Worm (Caenorhabditis elegans): Measurements from ENCODE around the gene W06H8.2.

The W06H8.2 gene

ce11 chrV:6248714-6249113 is 42.2 kb downstream of the W06H8.2 start:
- TF ChIP-seq ama-1 (optimal IDR thresholded peaks at IDR 0.05) (no peak), aly-2 (tag; optimal IDR thresholded peaks at IDR 0.05) (no peak), gmeb-1 (tag; optimal IDR thresholded peaks at IDR 0.05) (peak; percentile 41), crh-2 (tag; optimal IDR thresholded peaks at IDR 0.05) (peak; percentile 45), nhr-129 (tag; optimal IDR thresholded peaks at IDR 0.05) (peak; percentile 9), blmp-1 (tag; optimal IDR thresholded peaks at IDR 0.05; ENCODE audit: insufficient read depth) (peak; percentile 14), sma-9 (GFP tag; optimal IDR thresholded peaks at IDR 0.05) (peak; percentile 65), sma-9 (tag; optimal IDR thresholded peaks at IDR 0.05) (no peak), nhr-23 (tag; optimal IDR thresholded peaks at IDR 0.05) (no peak)

ce11 chrV:6249135-6249534 is 42.6 kb downstream of the W06H8.2 start:
- no peak for TF ChIP-seq elt-3 (tag; optimal IDR thresholded peaks at IDR 0.05)
- TF ChIP-seq ceh-16 (tag; optimal IDR thresholded peaks at IDR 0.05), result peak; percentile 59
- TF ChIP-seq sem-4 (tag; optimal IDR thresholded peaks at IDR 0.05), result no peak
- TF ChIP-seq fos-1 (tag; optimal IDR thresholded peaks at IDR 0.05), result no peak
- TF ChIP-seq nhr-77 (tag; optimal IDR thresholded peaks at IDR 0.05), result no peak
- no peak for TF ChIP-seq ztf-1 (GFP tag; conservative IDR thresholded peaks at IDR 0.05)
- peak; percentile 2 for TF ChIP-seq sma-9 (GFP tag; optimal IDR thresholded peaks at IDR 0.05)
- no peak for TF ChIP-seq sma-9 (tag; optimal IDR thresholded peaks at IDR 0.05)

- TF ChIP-seq fos-1 (tag; optimal IDR thresholded peaks at IDR 0.05) (peak; percentile 52), sma-9 (GFP tag; optimal IDR thresholded peaks at IDR 0.05) (peak; percentile 31), sma-9 (tag; optimal IDR thresholded peaks at IDR 0.05) (no peak), sma-3 (GFP tag; optimal IDR thresholded peaks at IDR 0.05) (no peak)
Measured at ce11 chrV:6250959-6251598, 44.5 kb downstream of the W06H8.2 start.

ce11 chrV:6253936-6254335 is 47.4 kb downstream of the W06H8.2 start:
- TF ChIP-seq elt-1 (tag; optimal IDR thresholded peaks at IDR 0.05), result peak; percentile 95
- TF ChIP-seq skn-1 (tag; optimal IDR thresholded peaks at IDR 0.05), result no peak
- TF ChIP-seq ceh-16 (tag; optimal IDR thresholded peaks at IDR 0.05), result peak; percentile 87
- TF ChIP-seq nhr-129 (tag; optimal IDR thresholded peaks at IDR 0.05), result no peak
- peak; percentile 92 for TF ChIP-seq sma-9 (GFP tag; optimal IDR thresholded peaks at IDR 0.05)
- TF ChIP-seq sma-9 (tag; optimal IDR thresholded peaks at IDR 0.05), result no peak
- TF ChIP-seq nhr-25 (tag; optimal IDR thresholded peaks at IDR 0.05), result peak; percentile 47

Data from whole organism, L2 larva.